Worm (Caenorhabditis elegans) whole organism, young adult: Measurements from ENCODE around the gene Y51H7C.3.
A peak's percentile ranks its signal among the peaks of the same experiment; 100 is the strongest.

Source experiments
- D2030.7 ChIP-seq: fragments of 200-800 bp; sonication (Bioruptor generic); IDR thresholded peaks from 2 replicates; pipeline ENCODE4 v1.3.6; 2022; ENCODE audit warnings: missing genetic modification reagents, missing genetic modification characterization, missing compliant biosample characterization
- F10E7.11 ChIP-seq: sonication (generic microtip); optimal IDR thresholded peaks from 2 replicates; lab custom pipeline; 2017; ENCODE audit warnings: mild to moderate bottlenecking, missing genetic modification characterization, moderate library complexity, missing compliant biosample characterization
- F33H1.4 ChIP-seq: fragments of 200-800 bp; sonication (Bioruptor generic); IDR thresholded peaks from 2 replicates; pipeline ENCODE4 v1.3.6; 2022; ENCODE audit warnings: missing genetic modification reagents, missing genetic modification characterization, missing compliant biosample characterization
- F55B11.4 ChIP-seq: sonication (generic microtip); optimal IDR thresholded peaks from 2 replicates; lab custom pipeline; 2016; ENCODE audit warnings: missing compliant biosample characterization, missing genetic modification characterization, borderline replicate concordance; ENCODE audit not compliant: insufficient read depth
- F57A8.1 ChIP-seq: fragments of 200-800 bp; sonication (Bioruptor generic); optimal IDR thresholded peaks from 2 replicates; lab custom pipeline; 2018; ENCODE audit warnings: mild to moderate bottlenecking, missing genetic modification characterization, moderate library complexity, missing compliant biosample characterization
- K11D2.4 ChIP-seq: fragments of 200-800 bp; sonication (Bioruptor generic); IDR thresholded peaks from 2 replicates; pipeline ENCODE4 v1.3.6; 2022; ENCODE audit warnings: missing genetic modification reagents, missing genetic modification characterization, missing compliant biosample characterization
- T07F8.4 ChIP-seq: sonication (generic microtip); optimal IDR thresholded peaks from 2 replicates; lab custom pipeline; 2016; ENCODE audit warnings: mild to moderate bottlenecking, missing genetic modification characterization, moderate library complexity, missing compliant biosample characterization
- Y53G8AR.9 ChIP-seq: fragments of 200-800 bp; sonication (Bioruptor generic); conservative IDR thresholded peaks from 2 replicates; pipeline ENCODE4 v1.3.6; 2022; ENCODE audit warnings: missing genetic modification reagents, missing genetic modification characterization, missing compliant biosample characterization
- Y79H2A.3 ChIP-seq: fragments of 200-800 bp; sonication (Bioruptor generic); conservative IDR thresholded peaks from 2 replicates; pipeline ENCODE4 v1.3.6; 2022; ENCODE audit warnings: missing genetic modification reagents, missing genetic modification characterization, missing compliant biosample characterization
- Y95B8A.8 ChIP-seq: fragments of 200-800 bp; sonication (Bioruptor generic); IDR thresholded peaks from 2 replicates; pipeline ENCODE4 v1.3.6; 2022; ENCODE audit warnings: missing genetic modification reagents, missing genetic modification characterization, missing compliant biosample characterization
- ZK185.1 ChIP-seq: sonication (generic microtip); optimal IDR thresholded peaks from 2 replicates; lab custom pipeline; 2016; ENCODE audit warnings: mild to moderate bottlenecking, missing genetic modification characterization, missing compliant biosample characterization; ENCODE audit not compliant: poor library complexity, severe bottlenecking
- attf-3 ChIP-seq: fragments of 200-800 bp; sonication (Bioruptor generic); conservative IDR thresholded peaks from 2 replicates; pipeline ENCODE4 v1.3.6; 2022; ENCODE audit warnings: missing genetic modification reagents, missing genetic modification characterization, missing compliant biosample characterization
- ceh-58 ChIP-seq: fragments of 200-800 bp; sonication (Bioruptor generic); IDR thresholded peaks from 2 replicates; pipeline ENCODE4 v1.3.6; 2022; ENCODE audit warnings: missing genetic modification characterization, missing compliant biosample characterization
- ceh-91 ChIP-seq: fragments of 200-800 bp; sonication (Bioruptor generic); IDR thresholded peaks from 2 replicates; pipeline ENCODE4 v1.3.6; 2022; ENCODE audit warnings: missing genetic modification reagents, missing genetic modification characterization, missing compliant biosample characterization
- dox-1 ChIP-seq: fragments of 200-800 bp; sonication (Bioruptor generic); IDR thresholded peaks from 2 replicates; pipeline ENCODE4 v1.3.6; 2022; ENCODE audit warnings: missing genetic modification reagents, missing genetic modification characterization, missing compliant biosample characterization
- dpff-1 ChIP-seq: sonication (generic microtip); optimal IDR thresholded peaks from 2 replicates; lab custom pipeline; 2017; ENCODE audit warnings: mild to moderate bottlenecking, missing genetic modification characterization, missing compliant biosample characterization
- dpl-1 ChIP-seq: fragments of 150-350 bp; optimal IDR thresholded peaks from 2 replicates; lab custom pipeline; 2014; ENCODE audit warnings: missing biosample characterization, missing genetic modification reagents, missing genetic modification characterization
- efl-1 ChIP-seq: fragments of 150-350 bp; optimal IDR thresholded peaks from 2 replicates; lab custom pipeline; 2014; ENCODE audit warnings: missing biosample characterization, missing genetic modification reagents, missing genetic modification characterization
- egl-44 ChIP-seq: fragments of 200-800 bp; sonication (Bioruptor generic); IDR thresholded peaks from 2 replicates; pipeline ENCODE4 v1.3.6; 2022; ENCODE audit warnings: missing genetic modification reagents, missing genetic modification characterization, missing compliant biosample characterization
- ets-4 ChIP-seq: fragments of 200-800 bp; sonication (Bioruptor generic); optimal IDR thresholded peaks from 2 replicates; lab custom pipeline; 2018; ENCODE audit warnings: mild to moderate bottlenecking, missing genetic modification characterization, missing compliant biosample characterization
- gei-17 ChIP-seq: fragments of 200-800 bp; sonication (Bioruptor generic); optimal IDR thresholded peaks from 2 replicates; lab custom pipeline; 2018; ENCODE audit warnings: mild to moderate bottlenecking, missing genetic modification characterization, missing compliant biosample characterization
- hlh-26 ChIP-seq: fragments of 200-800 bp; sonication (Bioruptor generic); conservative IDR thresholded peaks from 2 replicates; pipeline ENCODE4 v1.3.6; 2022; ENCODE audit warnings: missing genetic modification reagents, missing genetic modification characterization, missing compliant biosample characterization
- hmg-1.2 ChIP-seq: fragments of 200-800 bp; sonication (Bioruptor generic); IDR thresholded peaks from 2 replicates; pipeline ENCODE4 v1.3.6; 2022; ENCODE audit warnings: missing genetic modification reagents, missing genetic modification characterization, missing compliant biosample characterization
- lin-35 ChIP-seq, 3 experiments: fragments of 150-350 bp in 2 of 3; sonication (generic microtip) in 1 of 3; optimal IDR thresholded peaks; 2 replicates each; lab custom pipeline; 2014 to 2018; ENCODE audit warnings: missing biosample characterization in 3 of 3, missing genetic modification characterization in 3 of 3, missing genetic modification reagents in 3 of 3
- lin-40 ChIP-seq: sonication (generic microtip); optimal IDR thresholded peaks from 2 replicates; lab custom pipeline; 2016; ENCODE audit warnings: missing genetic modification characterization, mild to moderate bottlenecking, missing compliant biosample characterization, missing genotype, missing genetic modification reagents
- lin-54 ChIP-seq: fragments of 200-800 bp; sonication (Bioruptor generic); optimal IDR thresholded peaks from 2 replicates; lab custom pipeline; 2018; ENCODE audit warnings: mild to moderate bottlenecking, missing genetic modification characterization, missing compliant biosample characterization
- lsl-1 ChIP-seq: fragments of 200-800 bp; sonication (Bioruptor generic); optimal IDR thresholded peaks from 2 replicates; lab custom pipeline; 2018; ENCODE audit warnings: mild to moderate bottlenecking, missing genetic modification characterization, moderate library complexity, missing compliant biosample characterization
- madf-10 ChIP-seq: sonication (generic microtip); optimal IDR thresholded peaks from 2 replicates; lab custom pipeline; 2016; ENCODE audit warnings: mild to moderate bottlenecking, missing genetic modification characterization, missing compliant biosample characterization
- madf-6 ChIP-seq: fragments of 200-800 bp; sonication (Bioruptor generic); IDR thresholded peaks from 2 replicates; pipeline ENCODE4 v1.3.6; 2022; ENCODE audit warnings: missing genetic modification reagents, missing genetic modification characterization, missing compliant biosample characterization
- madf-8 ChIP-seq: fragments of 200-800 bp; sonication (Bioruptor generic); conservative IDR thresholded peaks from 2 replicates; pipeline ENCODE4 v1.3.6; 2022; ENCODE audit warnings: missing genetic modification reagents, missing genetic modification characterization, missing compliant biosample characterization
- mel-28 ChIP-seq: sonication (generic microtip); optimal IDR thresholded peaks from 2 replicates; lab custom pipeline; 2016; ENCODE audit warnings: borderline replicate concordance, mild to moderate bottlenecking, missing genetic modification characterization, missing compliant biosample characterization
- mes-4 ChIP-seq: sonication (generic microtip); optimal IDR thresholded peaks from 2 replicates; lab custom pipeline; 2016; ENCODE audit warnings: missing genotype, missing genetic modification characterization, missing compliant biosample characterization
- nhr-120 ChIP-seq: fragments of 200-800 bp; sonication (Bioruptor generic); IDR thresholded peaks from 2 replicates; pipeline ENCODE4 v1.3.6; 2022; ENCODE audit warnings: missing genetic modification characterization, missing compliant biosample characterization
- pbrm-1 ChIP-seq: fragments of 200-800 bp; sonication (Bioruptor generic); IDR thresholded peaks from 2 replicates; pipeline ENCODE4 v1.3.6; 2022; ENCODE audit warnings: missing genetic modification reagents, missing genetic modification characterization, missing compliant biosample characterization
- rcor-1 ChIP-seq: fragments of 200-800 bp; sonication (Bioruptor generic); IDR thresholded peaks from 2 replicates; pipeline ENCODE4 v1.3.6; 2022; ENCODE audit warnings: missing genetic modification reagents, missing genetic modification characterization, missing compliant biosample characterization
- repo-1 ChIP-seq: sonication (generic microtip); optimal IDR thresholded peaks from 2 replicates; lab custom pipeline; 2017; ENCODE audit warnings: mild to moderate bottlenecking, missing genetic modification characterization, missing compliant biosample characterization
- rpc-1 ChIP-seq, 2 experiments: fragments of 150-350 bp in 1 of 2; sonication (generic microtip) in 1 of 2; optimal IDR thresholded peaks; 2 replicates each; lab custom pipeline; 2014 to 2018; ENCODE audit warnings: missing biosample characterization in 1 of 2, missing genetic modification characterization in 1 of 2, missing genetic modification reagents in 1 of 2, missing genotype in 1 of 2
- snpc-3.4 ChIP-seq: sonication (generic microtip); optimal IDR thresholded peaks from 2 replicates; lab custom pipeline; 2017; ENCODE audit warnings: missing genetic modification characterization, mild to moderate bottlenecking, missing compliant biosample characterization, antibody characterized with exemption, moderate library complexity, missing genotype, missing genetic modification reagents
- snpc-4 ChIP-seq, 5 experiments: fragments of 150-350 bp in 1 of 5; sonication (generic microtip) in 4 of 5; optimal IDR thresholded peaks; 2 replicates each; lab custom pipeline; 2014 to 2018; ENCODE audit warnings: missing genetic modification characterization in 5 of 5, missing biosample characterization in 3 of 5, antibody characterized with exemption in 2 of 5, mild to moderate bottlenecking in 2 of 5, missing compliant biosample characterization in 2 of 5, missing genotype in 2 of 5, moderate library complexity in 2 of 5, missing genetic modification reagents in 1 of 5
- tbp1 ChIP-seq: fragments of 200-800 bp; sonication (Bioruptor generic); optimal IDR thresholded peaks from 2 replicates; lab custom pipeline; 2018; ENCODE audit warnings: mild to moderate bottlenecking, missing genetic modification characterization, missing compliant biosample characterization
- unc-62 ChIP-seq: fragments of 150-350 bp; optimal IDR thresholded peaks from 2 replicates; lab custom pipeline; 2014; ENCODE audit warnings: missing biosample characterization, missing genetic modification reagents, missing genetic modification characterization
- xnd-1 ChIP-seq: sonication (generic microtip); optimal IDR thresholded peaks from 2 replicates; lab custom pipeline; 2016; ENCODE audit warnings: missing genotype, missing genetic modification reagents, missing genetic modification characterization, missing compliant biosample characterization
- zfh-2 ChIP-seq: fragments of 200-800 bp; sonication (Bioruptor generic); conservative IDR thresholded peaks from 2 replicates; pipeline ENCODE4 v1.3.6; 2022; ENCODE audit warnings: missing genetic modification reagents, missing genetic modification characterization, missing compliant biosample characterization
- ztf-22 ChIP-seq: fragments of 200-800 bp; sonication (Bioruptor generic); optimal IDR thresholded peaks from 2 replicates; lab custom pipeline; 2018; ENCODE audit warnings: mild to moderate bottlenecking, missing genetic modification characterization, moderate library complexity, missing compliant biosample characterization

Y51H7C.3 gene

ce11 chrII:1436715-1437114 lies 1.6 kb upstream of the Y51H7C.3 start:
- peak; percentile 45 for TF ChIP-seq zfh-2 (GFP tag; lab: Robert Waterston, UW)
- TF ChIP-seq K11D2.4, result no peak
- no peak for TF ChIP-seq mes-4

ce11 chrII:1437449-1438335 lies 598 bp upstream of the Y51H7C.3 start, which contains the start of gene nol-6:
TSS of gene nol-6 (minus strand) at chrII:1437499.
- peak; percentile 6; the same call in 1 of the 2 replicates for TF ChIP-seq hmg-1.2 (GFP tag; lab: Robert Waterston, UW)
- TF ChIP-seq Y95B8A.8 (GFP tag; lab: Robert Waterston, UW), result no peak
- peak; percentile 42; the same call in 1 of the 2 replicates for TF ChIP-seq ceh-91
- TF ChIP-seq unc-62 (GFP tag; lab: Kevin White, UChicago), result no peak
- no peak for TF ChIP-seq lin-35 (GFP tag; optimal IDR thresholded peaks at IDR 0.05; lab: Kevin White, UChicago)
- TF ChIP-seq repo-1 (tag; lab: Kevin White, UChicago), result no peak
- TF ChIP-seq xnd-1 (tag; lab: Kevin White, UChicago), result peak; percentile 37
- no peak for TF ChIP-seq ztf-22 (GFP tag; lab: Kevin White, UChicago)
- TF ChIP-seq ets-4 (GFP tag; lab: Kevin White, UChicago), result no peak
- TF ChIP-seq F10E7.11 (tag; lab: Kevin White, UChicago), result no peak
- no peak for TF ChIP-seq ceh-58 (GFP tag; lab: Robert Waterston, UW)
- peak; percentile 20; the same call in 1 of the 2 replicates for TF ChIP-seq F33H1.4 (GFP tag; lab: Robert Waterston, UW)
- TF ChIP-seq madf-8, result peak; percentile 70
- no peak for TF ChIP-seq dpff-1
- TF ChIP-seq tbp1, result no peak
- TF ChIP-seq pbrm-1 (GFP tag; lab: Robert Waterston, UW), result no peak
- TF ChIP-seq mes-4, result no peak
- peak; percentile 74 for TF ChIP-seq D2030.7 (GFP tag; lab: Robert Waterston, UW)
- no peak for TF ChIP-seq rpc-1 (optimal IDR thresholded peaks at IDR 0.05; lab: Kevin White, UChicago)
- no peak for TF ChIP-seq rpc-1 (tag; optimal IDR thresholded peaks at IDR 0.05; lab: Kevin White, UChicago)
- TF ChIP-seq snpc-4 (GFP tag; optimal IDR thresholded peaks at IDR 0.05; lab: Kevin White, UChicago), result no peak
- TF ChIP-seq snpc-4 (tag; optimal IDR thresholded peaks at IDR 0.05; lab: Kevin White, UChicago), result no peak
- peak; percentile 30 for TF ChIP-seq lin-54 (GFP tag; lab: Kevin White, UChicago)
- no peak for TF ChIP-seq rcor-1 (GFP tag; lab: Robert Waterston, UW)
- TF ChIP-seq attf-3, result peak; percentile 92
- TF ChIP-seq lin-40 (tag; lab: Kevin White, UChicago), result no peak
- no peak for TF ChIP-seq F57A8.1
- no peak for TF ChIP-seq gei-17 (GFP tag; lab: Kevin White, UChicago)
- TF ChIP-seq dpl-1, result peak; percentile 75
- no peak for TF ChIP-seq Y79H2A.3 (GFP tag; lab: Robert Waterston, UW)
- TF ChIP-seq Y53G8AR.9, result no peak
- TF ChIP-seq dox-1 (GFP tag; lab: Robert Waterston, UW), result no peak
- TF ChIP-seq hlh-26, result no peak
- TF ChIP-seq madf-10 (tag; lab: Kevin White, UChicago), result no peak
- TF ChIP-seq nhr-120 (GFP tag; lab: Robert Waterston, UW), result no peak
- peak; percentile 76 for TF ChIP-seq lsl-1
- TF ChIP-seq efl-1 (GFP tag; lab: Kevin White, UChicago), result peak; percentile 87
- TF ChIP-seq F55B11.4, result no peak
- TF ChIP-seq madf-6 (GFP tag; lab: Robert Waterston, UW), result peak; percentile 86
- no peak for TF ChIP-seq ZK185.1 (tag; lab: Kevin White, UChicago)
- no peak for TF ChIP-seq egl-44 (GFP tag; lab: Robert Waterston, UW)
- TF ChIP-seq T07F8.4, result no peak
- peak; percentile 35 for TF ChIP-seq snpc-3.4 (tag; lab: Kevin White, UChicago)
- no peak for TF ChIP-seq mel-28
